Fruit fly (Drosophila melanogaster) whole organism, embryonic: ENCODE measurements around the gene Send1.
A peak's percentile ranks its signal among the peaks of the same experiment; 100 is the strongest.

Experiments
- Adf1 ChIP-seq: fragments of 200-800 bp; sonication (Bioruptor generic); IDR thresholded peaks from 2 replicates; pipeline ENCODE4 v1.3.6; 2022; ENCODE audit warnings: missing biosample characterization, missing genetic modification characterization
- Atf-2 ChIP-seq: fragments of 200-800 bp; sonication (Bioruptor generic); optimal IDR thresholded peaks from 2 replicates; lab custom pipeline; 2016; ENCODE audit warnings: missing biosample characterization, missing genetic modification characterization
- Awh ChIP-seq: fragments of 200-800 bp; sonication (Bioruptor generic); IDR thresholded peaks from 2 replicates; pipeline ENCODE4, ENCODE4 v1.3.6; 2022; ENCODE audit warnings: missing biosample characterization, missing genetic modification characterization
- CG10462 ChIP-seq: fragments of 200-800 bp; sonication (Bioruptor generic); optimal IDR thresholded peaks from 2 replicates; lab custom pipeline; 2016; ENCODE audit warnings: missing biosample characterization, missing genetic modification characterization
- CG11093 ChIP-seq: fragments of 200-800 bp; sonication (Bioruptor generic); IDR thresholded peaks from 3 replicates; pipeline ENCODE4 v1.3.6; 2022; ENCODE audit warnings: missing biosample characterization, missing genetic modification characterization
- CG12155 ChIP-seq: fragments of 200-800 bp; sonication (Bioruptor generic); optimal IDR thresholded peaks from 3 replicates; lab custom pipeline; 2016; ENCODE audit warnings: missing biosample characterization, missing genetic modification characterization
- CG12219 ChIP-seq: fragments of 200-800 bp; sonication (Bioruptor generic); optimal IDR thresholded peaks from 3 replicates; lab custom pipeline; 2018; ENCODE audit warnings: missing biosample characterization, mild to moderate bottlenecking, missing genetic modification characterization
- CG12299 ChIP-seq: fragments of 200-800 bp; sonication (Bioruptor generic); optimal IDR thresholded peaks from 2 replicates; lab custom pipeline; 2018; ENCODE audit warnings: missing biosample characterization, mild to moderate bottlenecking, missing genetic modification characterization
- CG12744 ChIP-seq: fragments of 200-800 bp; sonication (Bioruptor generic); optimal IDR thresholded peaks from 2 replicates; lab custom pipeline; 2016; ENCODE audit warnings: missing biosample characterization, missing genetic modification characterization
- CG13894 ChIP-seq: fragments of 200-800 bp; sonication (Bioruptor generic); optimal IDR thresholded peaks from 3 replicates; lab custom pipeline; 2018; ENCODE audit warnings: missing biosample characterization, mild to moderate bottlenecking, missing genetic modification characterization, moderate library complexity
- CG15011 ChIP-seq: fragments of 200-800 bp; sonication (Bioruptor generic); optimal IDR thresholded peaks from 3 replicates; lab custom pipeline; 2018; ENCODE audit warnings: missing biosample characterization, mild to moderate bottlenecking, missing genetic modification characterization
- CG15696 ChIP-seq: fragments of 200-800 bp; sonication (Bioruptor generic); optimal IDR thresholded peaks from 2 replicates; lab custom pipeline; 2019; ENCODE audit warnings: missing biosample characterization, mild to moderate bottlenecking, missing genetic modification characterization, moderate library complexity
- CG32772 ChIP-seq: fragments of 200-800 bp; sonication (Bioruptor generic); IDR thresholded peaks from 2 replicates; pipeline ENCODE4 v1.3.6; 2022; ENCODE audit warnings: missing biosample characterization, missing genetic modification characterization
- CG33213 ChIP-seq: fragments of 200-800 bp; sonication (Bioruptor generic); optimal IDR thresholded peaks from 3 replicates; lab custom pipeline; 2016; ENCODE audit warnings: missing biosample characterization, missing genetic modification characterization
- CG34224 ChIP-seq: fragments of 200-800 bp; sonication (Bioruptor generic); IDR thresholded peaks from 3 replicates; pipeline ENCODE4 v1.3.6; 2022; ENCODE audit warnings: missing biosample characterization, missing genetic modification characterization; ENCODE audit not compliant: partially characterized antibody
- CG34376 ChIP-seq: fragments of 200-800 bp; sonication (Bioruptor generic); optimal IDR thresholded peaks from 2 replicates; lab custom pipeline; 2018; ENCODE audit warnings: missing biosample characterization, mild to moderate bottlenecking, missing genetic modification characterization
- CG6254 ChIP-seq: fragments of 200-800 bp; sonication (Bioruptor generic); optimal IDR thresholded peaks from 3 replicates; lab custom pipeline; 2017; ENCODE audit warnings: mild to moderate bottlenecking, missing biosample characterization, missing genetic modification reagents, missing genetic modification characterization
- CG6683 ChIP-seq: fragments of 200-800 bp; sonication (Bioruptor generic); optimal IDR thresholded peaks from 2 replicates; lab custom pipeline; 2017; ENCODE audit warnings: missing biosample characterization, mild to moderate bottlenecking, missing genetic modification characterization, missing genetic modification reagents
- CG9932 ChIP-seq: fragments of 200-800 bp; sonication (Bioruptor generic); IDR thresholded peaks from 2 replicates; pipeline ENCODE4 v1.3.6; 2022; ENCODE audit warnings: missing biosample characterization, missing genetic modification characterization
- Doc2 ChIP-seq: fragments of 200-800 bp; sonication (Bioruptor generic); IDR thresholded peaks from 2 replicates; pipeline ENCODE4 v1.3.6; 2022; ENCODE audit warnings: missing biosample characterization, missing genetic modification characterization
- Fer1 ChIP-seq: fragments of 200-800 bp; sonication (Bioruptor generic); optimal IDR thresholded peaks from 2 replicates; lab custom pipeline; 2017; ENCODE audit warnings: missing biosample characterization, mild to moderate bottlenecking, missing genetic modification characterization
- Gsc ChIP-seq: fragments of 200-800 bp; sonication (Bioruptor generic); IDR thresholded peaks from 2 replicates; pipeline ENCODE4 v1.3.6; 2022; ENCODE audit warnings: missing biosample characterization, missing genetic modification characterization
- MESR4 ChIP-seq: fragments of 200-800 bp; sonication (Bioruptor generic); optimal IDR thresholded peaks from 2 replicates; lab custom pipeline; 2018; ENCODE audit warnings: missing biosample characterization, mild to moderate bottlenecking, missing genetic modification characterization, moderate library complexity
- Myb ChIP-seq: fragments of 200-800 bp; sonication (Bioruptor generic); optimal IDR thresholded peaks from 2 replicates; lab custom pipeline; 2016; ENCODE audit warnings: missing biosample characterization, missing genetic modification characterization
- NC2α ChIP-seq: fragments of 200-800 bp; sonication (Bioruptor generic); optimal IDR thresholded peaks from 2 replicates; lab custom pipeline; 2016; ENCODE audit warnings: missing biosample characterization, missing genetic modification characterization
- NK7.1 ChIP-seq: fragments of 200-800 bp; sonication (Bioruptor generic); optimal IDR thresholded peaks from 3 replicates; lab custom pipeline; 2016; ENCODE audit warnings: missing biosample characterization, missing genetic modification characterization
- TFAM ChIP-seq: fragments of 200-800 bp; sonication (Bioruptor generic); optimal IDR thresholded peaks from 2 replicates; lab custom pipeline; 2017; ENCODE audit warnings: missing biosample characterization, missing genetic modification characterization, inconsistent platforms
- Trl ChIP-seq, 3 experiments: fragments of >200 bp in 2 of 3; fragments of 200-800 bp in 1 of 3; sonication (Bioruptor generic) in 1 of 3; optimal IDR thresholded peaks; 2 replicates in 1 of 3; 3 replicates in 2 of 3; lab custom pipeline; 2016 to 2017; ENCODE audit warnings: missing biosample characterization in 1 of 3, missing genetic modification characterization in 1 of 3
- ab ChIP-seq: fragments of 200-800 bp; sonication (Bioruptor generic); optimal IDR thresholded peaks from 2 replicates; lab custom pipeline; 2016; ENCODE audit warnings: missing biosample characterization, missing genetic modification characterization
- cas ChIP-seq: fragments of 200-800 bp; sonication (Bioruptor generic); IDR thresholded peaks from 2 replicates; pipeline ENCODE4 v1.3.6; 2022; ENCODE audit warnings: missing biosample characterization, missing genetic modification characterization
- ci ChIP-seq: fragments of 200-800 bp; sonication (Bioruptor generic); IDR thresholded peaks from 3 replicates; pipeline ENCODE4 v1.3.6; 2022; ENCODE audit warnings: missing biosample characterization, missing genetic modification characterization
- crc ChIP-seq: fragments of 200-800 bp; sonication (Bioruptor generic); optimal IDR thresholded peaks from 2 replicates; lab custom pipeline; 2016; ENCODE audit warnings: missing biosample characterization, missing genetic modification characterization
- dmrt11E ChIP-seq: fragments of 200-800 bp; sonication (Bioruptor generic); optimal IDR thresholded peaks from 3 replicates; lab custom pipeline; 2018; ENCODE audit warnings: missing biosample characterization, mild to moderate bottlenecking, missing genetic modification characterization, moderate library complexity
- dmrt99B ChIP-seq: fragments of 200-800 bp; sonication (Bioruptor generic); optimal IDR thresholded peaks from 2 replicates; lab custom pipeline; 2018; ENCODE audit warnings: missing biosample characterization, mild to moderate bottlenecking, missing genetic modification characterization, moderate library complexity
- dysf ChIP-seq: fragments of 200-800 bp; sonication (Bioruptor generic); IDR thresholded peaks from 3 replicates; pipeline ENCODE4 v1.3.6; 2022; ENCODE audit warnings: missing biosample characterization, missing genetic modification characterization
- eve ChIP-seq, 2 experiments: fragments of >200 bp; optimal IDR thresholded peaks; 2 replicates each; lab custom pipeline; 2017; ENCODE audit warnings: missing biosample characterization in 2 of 2, missing genetic modification characterization in 2 of 2
- fd64A ChIP-seq: fragments of 200-800 bp; sonication (Bioruptor generic); optimal IDR thresholded peaks from 3 replicates; lab custom pipeline; 2018; ENCODE audit warnings: missing biosample characterization, mild to moderate bottlenecking, missing genetic modification characterization
- gsb ChIP-seq: fragments of 200-800 bp; sonication (Bioruptor generic); IDR thresholded peaks from 2 replicates; pipeline ENCODE4 v1.3.6; 2022; ENCODE audit warnings: missing biosample characterization, missing genetic modification characterization
- ken ChIP-seq: fragments of 200-800 bp; sonication (Bioruptor generic); IDR thresholded peaks from 3 replicates; pipeline ENCODE4 v1.3.6; 2022; ENCODE audit warnings: missing biosample characterization, missing genetic modification characterization
- maf-S ChIP-seq: fragments of 200-800 bp; sonication (Bioruptor generic); optimal IDR thresholded peaks from 2 replicates; lab custom pipeline; 2016; ENCODE audit warnings: missing biosample characterization, missing genetic modification characterization
- mirr ChIP-seq: fragments of 200-800 bp; sonication (Bioruptor generic); optimal IDR thresholded peaks from 3 replicates; lab custom pipeline; 2018; ENCODE audit warnings: missing biosample characterization, mild to moderate bottlenecking, missing genetic modification characterization
- otp ChIP-seq: fragments of 200-800 bp; sonication (Bioruptor generic); IDR thresholded peaks from 3 replicates; pipeline ENCODE4, ENCODE4 v1.3.6; 2022; ENCODE audit warnings: missing biosample characterization, missing genetic modification characterization
- p53 ChIP-seq: fragments of 200-800 bp; sonication (Bioruptor generic); optimal IDR thresholded peaks from 2 replicates; lab custom pipeline; 2016; ENCODE audit warnings: missing biosample characterization, missing genetic modification characterization
- repo ChIP-seq: fragments of 200-800 bp; sonication (Bioruptor generic); optimal IDR thresholded peaks from 2 replicates; lab custom pipeline; 2016; ENCODE audit warnings: missing biosample characterization, missing genetic modification characterization
- rib ChIP-seq: fragments of 200-800 bp; sonication (Bioruptor generic); IDR thresholded peaks from 2 replicates; pipeline ENCODE4 v1.3.6; 2022; ENCODE audit warnings: missing biosample characterization, missing genetic modification characterization
- sisA ChIP-seq: fragments of 200-800 bp; sonication (Bioruptor generic); IDR thresholded peaks from 2 replicates; pipeline ENCODE4 v1.3.6; 2022; ENCODE audit warnings: missing biosample characterization, missing genetic modification characterization
- ssp ChIP-seq: fragments of 200-800 bp; sonication (Bioruptor generic); IDR thresholded peaks from 2 replicates; pipeline ENCODE4 v1.3.6; 2022; ENCODE audit warnings: missing biosample characterization, missing genetic modification characterization
- toy ChIP-seq: fragments of 200-800 bp; sonication (Bioruptor generic); IDR thresholded peaks from 2 replicates; pipeline ENCODE4 v1.3.6; 2022; ENCODE audit warnings: missing biosample characterization, missing genetic modification characterization
- twi ChIP-seq: fragments of 200-800 bp; optimal IDR thresholded peaks from 2 replicates; lab custom pipeline; 2019; ENCODE audit warnings: missing biosample characterization, mild to moderate bottlenecking, missing genetic modification characterization, moderate library complexity

Gene Send1

dm6 chr2L:2226259-2227121, 28.4 kb downstream of the Send1 start, which contains the start of the genes CG15387 and sau (continued):
- TF ChIP-seq fd64A (peak; percentile 32), Gsc (GFP tag; lab: Robert Waterston, UW) (no peak), p53 (GFP tag; lab: Kevin White, UChicago) (peak; percentile 74), eve (GFP tag; optimal IDR thresholded peaks at IDR 0.05; lab: Kevin White, UChicago) (no peak), rib (GFP tag; lab: Robert Waterston, UW) (peak; percentile 75), CG12299 (tag; lab: Kevin White, UChicago) (peak; percentile 86), Trl (optimal IDR thresholded peaks at IDR 0.05; lab: Kevin White, UChicago) (no peak), Trl (GFP tag; optimal IDR thresholded peaks at IDR 0.05; lab: Kevin White, UChicago) (peak; percentile 96), CG12155 (GFP tag; lab: Kevin White, UChicago) (peak; percentile 89), crc (GFP tag; lab: Kevin White, UChicago) (peak; percentile 88), dysf (GFP tag; lab: Robert Waterston, UW) (peak; percentile 83), dmrt11E (tag; lab: Kevin White, UChicago) (peak; percentile 86), mirr (GFP tag; lab: Kevin White, UChicago) (peak; percentile 81), otp (GFP tag; lab: Robert Waterston, UW) (peak; percentile 78), dmrt99B (tag; lab: Kevin White, UChicago) (peak; percentile 79), MESR4 (peak; percentile 42), Atf-2 (GFP tag; lab: Kevin White, UChicago) (peak; percentile 91), gsb (GFP tag; lab: Robert Waterston, UW) (peak; percentile 66), ken (GFP tag; lab: Robert Waterston, UW) (peak; percentile 86), twi (peak; percentile 78), Awh (GFP tag; lab: Robert Waterston, UW) (peak; percentile 65), NK7.1 (GFP tag; lab: Kevin White, UChicago) (peak; percentile 70), TFAM (GFP tag; lab: Kevin White, UChicago) (peak; percentile 24), CG32772 (GFP tag; lab: Robert Waterston, UW) (peak; percentile 75), repo (GFP tag; lab: Kevin White, UChicago) (peak; percentile 75), ab (GFP tag; lab: Kevin White, UChicago) (no peak), CG11093 (GFP tag; lab: Robert Waterston, UW) (peak; percentile 72), Adf1 (GFP tag; lab: Robert Waterston, UW) (peak; percentile 52), CG34376 (GFP tag; lab: Kevin White, UChicago) (peak; percentile 77), Doc2 (no peak), CG6683 (peak; percentile 58), CG10462 (GFP tag; lab: Kevin White, UChicago) (peak; percentile 73), toy (GFP tag; lab: Robert Waterston, UW) (peak; percentile 65; the same call in 1 of the 2 replicates), ssp (GFP tag; lab: Robert Waterston, UW) (peak; percentile 74), CG9932 (GFP tag; lab: Robert Waterston, UW) (peak; percentile 91), sisA (GFP tag; lab: Robert Waterston, UW) (peak; percentile 83), CG12744 (peak; percentile 90), CG6254 (GFP tag; lab: Kevin White, UChicago) (no peak), CG34224 (GFP tag; lab: Robert Waterston, UW) (peak; percentile 93), cas (peak; percentile 78; the same call in 1 of the 2 replicates), CG15696 (tag; lab: Kevin White, UChicago) (peak; percentile 86), CG15011 (GFP tag; lab: Kevin White, UChicago) (peak; percentile 73), Myb (GFP tag; lab: Kevin White, UChicago) (peak; percentile 80), ci (peak; percentile 89), maf-S (GFP tag; lab: Kevin White, UChicago) (peak; percentile 89), CG33213 (GFP tag; lab: Kevin White, UChicago) (peak; percentile 89), CG13894 (peak; percentile 90), Fer1 (GFP tag; lab: Kevin White, UChicago) (peak; percentile 87), NC2α (GFP tag; lab: Kevin White, UChicago) (peak; percentile 81), CG12219 (GFP tag; lab: Kevin White, UChicago) (peak; percentile 69)
